Worm (Caenorhabditis elegans): ENCODE results near the gene Y43F8B.13.

DNA sequence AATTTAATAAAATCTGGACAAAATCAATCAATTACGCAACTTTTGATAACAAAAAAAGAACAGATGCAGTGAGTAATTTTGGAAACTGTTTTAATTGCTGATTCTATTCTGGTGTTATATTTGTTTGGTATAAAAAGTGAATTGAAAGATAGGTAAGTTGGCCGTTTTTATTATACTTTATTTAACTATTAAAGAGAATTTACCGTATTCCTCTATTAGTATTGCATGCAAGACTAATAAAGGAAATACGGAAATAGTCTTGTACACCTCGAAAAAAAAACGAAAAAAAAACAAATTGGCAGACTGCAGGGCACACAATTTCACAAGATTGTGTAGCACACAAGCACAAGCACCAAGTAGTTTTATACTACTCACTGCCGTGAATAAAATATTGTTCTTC, 6.9 kb downstream of the Y43F8B.13 start, which contains the start of gene Y43F8B.25:
- no peak for TF ChIP-seq snpc-4 (tag; optimal IDR thresholded peaks at IDR 0.05)
- no peak for TF ChIP-seq ztf-11 (tag; optimal IDR thresholded peaks at IDR 0.05)

All from whole organism, mixed stage, embryonic.